Worm (Caenorhabditis elegans) whole organism, young adult: ENCODE results near the gene F56H9.9.

Experiments used
- K12H6.12 ChIP-seq: fragments of 200-800 bp; sonication (Bioruptor generic); optimal IDR thresholded peaks from 2 replicates; lab custom pipeline; 2018; ENCODE audit warnings: mild to moderate bottlenecking, missing genetic modification characterization, missing compliant biosample characterization
- ets-4 ChIP-seq: fragments of 200-800 bp; sonication (Bioruptor generic); optimal IDR thresholded peaks from 2 replicates; lab custom pipeline; 2018; ENCODE audit warnings: mild to moderate bottlenecking, missing genetic modification characterization, missing compliant biosample characterization
- fkh-3 ChIP-seq: sonication (generic microtip); optimal IDR thresholded peaks from 2 replicates; lab custom pipeline; 2016; ENCODE audit warnings: mild to moderate bottlenecking, missing genetic modification characterization, missing compliant biosample characterization
- him-1 ChIP-seq: sonication (generic microtip); optimal IDR thresholded peaks from 2 replicates; lab custom pipeline; 2016; ENCODE audit warnings: missing genotype, missing genetic modification reagents, missing genetic modification characterization, missing compliant biosample characterization
- lsl-1 ChIP-seq: fragments of 200-800 bp; sonication (Bioruptor generic); optimal IDR thresholded peaks from 2 replicates; lab custom pipeline; 2018; ENCODE audit warnings: mild to moderate bottlenecking, missing genetic modification characterization, moderate library complexity, missing compliant biosample characterization
- nhr-90 ChIP-seq: sonication (generic microtip); optimal IDR thresholded peaks from 2 replicates; lab custom pipeline; 2016; ENCODE audit warnings: missing genotype, mild to moderate bottlenecking, missing genetic modification characterization, missing compliant biosample characterization
- snpc-3.4 ChIP-seq: sonication (generic microtip); optimal IDR thresholded peaks from 2 replicates; lab custom pipeline; 2017; ENCODE audit warnings: missing genetic modification characterization, mild to moderate bottlenecking, missing compliant biosample characterization, antibody characterized with exemption, moderate library complexity, missing genotype, missing genetic modification reagents

DNA sequence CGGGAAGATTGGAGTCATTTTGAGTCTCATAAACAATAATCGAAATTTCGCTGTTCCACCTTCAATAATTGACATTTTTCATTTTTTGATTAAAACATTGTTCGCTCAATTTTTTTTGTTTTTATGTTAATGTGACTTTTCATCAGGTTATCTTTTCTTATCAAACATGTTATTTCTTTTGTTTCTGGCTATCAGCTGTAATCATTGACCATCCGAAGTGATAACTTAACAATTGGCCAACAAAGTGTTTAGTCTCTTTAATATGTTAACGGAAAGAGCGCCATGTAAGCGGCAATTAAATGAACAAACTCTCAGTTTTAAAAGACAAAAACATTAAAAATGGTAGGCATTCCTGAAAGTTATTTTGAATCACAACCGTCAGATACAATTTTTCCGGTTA, 9.8 kb upstream of the F56H9.9 start:
- TF ChIP-seq snpc-3.4 (tag; lab: Kevin White, UChicago) (no peak), K12H6.12 (tag; lab: Kevin White, UChicago) (no peak), nhr-90 (no peak), him-1 (tag; lab: Kevin White, UChicago) (no peak), ets-4 (GFP tag; lab: Kevin White, UChicago) (no peak), fkh-3 (tag; lab: Kevin White, UChicago) (no peak), lsl-1 (GFP tag; lab: Kevin White, UChicago) (no peak)
